Worm (Caenorhabditis elegans): ENCODE results near the gene srd-64.

ce11 chrIII:1733412-1733811, 38.5 kb upstream of the srd-64 start:
- no peak for TF ChIP-seq unc-130 (GFP tag; optimal IDR thresholded peaks at IDR 0.05)
- TF ChIP-seq ztf-26 (tag; optimal IDR thresholded peaks at IDR 0.05), result no peak
- no peak for TF ChIP-seq lag-1 (GFP tag; IDR thresholded peaks at IDR 0.05)
- no peak for TF ChIP-seq ama-1 (optimal IDR thresholded peaks at IDR 0.05)
- no peak for TF ChIP-seq ama-1 (GFP tag; optimal IDR thresholded peaks at IDR 0.05)
- no peak for TF ChIP-seq F57C9.4 (tag; optimal IDR thresholded peaks at IDR 0.05)
- no peak for TF ChIP-seq lsy-27 (tag; optimal IDR thresholded peaks at IDR 0.05; ENCODE audit: borderline replicate concordance, insufficient read depth)
- TF ChIP-seq C06A6.2 (GFP tag; conservative IDR thresholded peaks at IDR 0.05), result no peak
- no peak for TF ChIP-seq nfya-1 (tag; optimal IDR thresholded peaks at IDR 0.05; ENCODE audit: borderline replicate concordance, insufficient read depth)
- TF ChIP-seq nhr-27 (tag; optimal IDR thresholded peaks at IDR 0.05), result no peak
- no peak for TF ChIP-seq fkh-3 (tag; optimal IDR thresholded peaks at IDR 0.05)

All from whole organism, young adult.